Fruit fly (Drosophila melanogaster) whole organism, embryonic: ENCODE data around the gene tutl.
A peak's percentile ranks its signal among the peaks of the same experiment; 100 is the strongest.

ENCODE experiments used
- Atf-2 ChIP-seq: fragments of 200-800 bp; sonication (Bioruptor generic); optimal IDR thresholded peaks from 2 replicates; lab custom pipeline; 2016; ENCODE audit warnings: missing biosample characterization, missing genetic modification characterization
- CG10209 ChIP-seq: fragments of 200-800 bp; sonication (Bioruptor generic); optimal IDR thresholded peaks from 3 replicates; lab custom pipeline; 2017; ENCODE audit warnings: missing biosample characterization, mild to moderate bottlenecking, missing genetic modification characterization, missing genetic modification reagents
- CG10321 ChIP-seq: fragments of 200-800 bp; sonication (Bioruptor generic); IDR thresholded peaks from 2 replicates; pipeline ENCODE4 v1.3.6; 2022; ENCODE audit warnings: missing biosample characterization, missing genetic modification characterization
- CG10431 ChIP-seq: fragments of 200-800 bp; sonication (Bioruptor generic); optimal IDR thresholded peaks from 3 replicates; lab custom pipeline; 2018; ENCODE audit warnings: missing biosample characterization, mild to moderate bottlenecking, missing genetic modification characterization
- CG14965 ChIP-seq: fragments of 200-800 bp; sonication (Bioruptor generic); optimal IDR thresholded peaks from 2 replicates; lab custom pipeline; 2016; ENCODE audit warnings: missing biosample characterization, missing genetic modification characterization, borderline replicate concordance
- CG16779 ChIP-seq: fragments of 200-800 bp; sonication (Bioruptor generic); IDR thresholded peaks from 2 replicates; pipeline ENCODE4 v1.3.6; 2022; ENCODE audit warnings: missing biosample characterization, missing genetic modification characterization
- CG17361 ChIP-seq: fragments of 200-800 bp; sonication (Bioruptor generic); IDR thresholded peaks from 3 replicates; pipeline ENCODE4 v1.3.6; 2022; ENCODE audit warnings: missing biosample characterization, missing genetic modification characterization
- CG2875 ChIP-seq: fragments of 200-800 bp; sonication (Bioruptor generic); optimal IDR thresholded peaks from 2 replicates; lab custom pipeline; 2017; ENCODE audit warnings: missing biosample characterization, mild to moderate bottlenecking, missing genetic modification characterization, missing genetic modification reagents
- CG3065 ChIP-seq: fragments of 200-800 bp; sonication (Bioruptor generic); optimal IDR thresholded peaks from 2 replicates; lab custom pipeline; 2016; ENCODE audit warnings: missing biosample characterization, missing genetic modification characterization
- CG33213 ChIP-seq: fragments of 200-800 bp; sonication (Bioruptor generic); optimal IDR thresholded peaks from 3 replicates; lab custom pipeline; 2016; ENCODE audit warnings: missing biosample characterization, missing genetic modification characterization
- CG3726 ChIP-seq: fragments of 200-800 bp; sonication (Bioruptor generic); IDR thresholded peaks from 3 replicates; pipeline ENCODE4, ENCODE4 v1.3.6; 2022; ENCODE audit warnings: missing biosample characterization, missing genetic modification characterization
- CG3838 ChIP-seq: fragments of 200-800 bp; sonication (Bioruptor generic); optimal IDR thresholded peaks from 3 replicates; lab custom pipeline; 2016; ENCODE audit warnings: missing biosample characterization, missing genetic modification characterization
- CG7357 ChIP-seq: fragments of 200-800 bp; sonication (Bioruptor generic); IDR thresholded peaks from 3 replicates; pipeline ENCODE4 v1.3.6; 2022; ENCODE audit warnings: missing biosample characterization, missing genetic modification characterization
- CG7372 ChIP-seq: fragments of 200-800 bp; sonication (Bioruptor generic); IDR thresholded peaks from 2 replicates; pipeline ENCODE4 v1.3.6; 2022; ENCODE audit warnings: missing biosample characterization, missing genetic modification characterization
- CG8281 ChIP-seq: fragments of 200-800 bp; sonication (Bioruptor generic); optimal IDR thresholded peaks from 2 replicates; lab custom pipeline; 2018; ENCODE audit warnings: missing biosample characterization, mild to moderate bottlenecking, missing genetic modification characterization, moderate library complexity
- CG8359 ChIP-seq: fragments of 200-800 bp; sonication (Bioruptor generic); optimal IDR thresholded peaks from 2 replicates; lab custom pipeline; 2017; ENCODE audit warnings: missing biosample characterization, mild to moderate bottlenecking, missing genetic modification characterization, borderline replicate concordance
- CG8765 ChIP-seq: fragments of 200-800 bp; sonication (Bioruptor generic); IDR thresholded peaks from 2 replicates; pipeline ENCODE4 v1.3.6; 2022; ENCODE audit warnings: missing biosample characterization, missing genetic modification characterization
- Chrac-16 ChIP-seq: fragments of 200-800 bp; sonication (Bioruptor generic); optimal IDR thresholded peaks from 3 replicates; lab custom pipeline; 2016; ENCODE audit warnings: missing biosample characterization, missing genetic modification characterization
- Dad ChIP-seq: fragments of 200-800 bp; sonication (Bioruptor generic); optimal IDR thresholded peaks from 3 replicates; lab custom pipeline; 2016; ENCODE audit warnings: missing biosample characterization, missing genetic modification characterization
- Dip2 ChIP-seq: fragments of 200-800 bp; sonication (Bioruptor generic); IDR thresholded peaks from 2 replicates; pipeline ENCODE4 v1.3.6; 2022; ENCODE audit warnings: missing biosample characterization, missing genetic modification characterization
- Drgx ChIP-seq: fragments of 200-800 bp; sonication (Bioruptor generic); IDR thresholded peaks from 2 replicates; pipeline ENCODE4 v1.3.6; 2022; ENCODE audit warnings: missing biosample characterization, missing genetic modification characterization
- E2f2 ChIP-seq: fragments of 200-800 bp; sonication (Bioruptor generic); IDR thresholded peaks from 2 replicates; pipeline ENCODE4 v1.3.6; 2022; ENCODE audit warnings: missing biosample characterization, missing genetic modification characterization
- Fer3 ChIP-seq: fragments of 200-800 bp; sonication (Bioruptor generic); optimal IDR thresholded peaks from 2 replicates; lab custom pipeline; 2018; ENCODE audit warnings: missing biosample characterization, mild to moderate bottlenecking, missing genetic modification characterization, moderate library complexity
- HLH3B ChIP-seq: fragments of 200-800 bp; sonication (Bioruptor generic); IDR thresholded peaks from 2 replicates; pipeline ENCODE4 v1.3.6; 2022; ENCODE audit warnings: missing biosample characterization, missing genetic modification characterization
- HLHmδ ChIP-seq: fragments of 200-800 bp; sonication (Bioruptor generic); optimal IDR thresholded peaks from 2 replicates; lab custom pipeline; 2018; ENCODE audit warnings: missing biosample characterization, mild to moderate bottlenecking, missing genetic modification characterization, moderate library complexity
- Hsf ChIP-seq: fragments of 200-800 bp; sonication (Bioruptor generic); optimal IDR thresholded peaks from 3 replicates; lab custom pipeline; 2016; ENCODE audit warnings: missing biosample characterization, missing genetic modification characterization
- Mad ChIP-seq: fragments of 200-800 bp; sonication (Bioruptor generic); optimal IDR thresholded peaks from 2 replicates; lab custom pipeline; 2016; ENCODE audit warnings: missing biosample characterization, missing genetic modification characterization
- Nf-YB ChIP-seq: fragments of 200-800 bp; sonication (Bioruptor generic); optimal IDR thresholded peaks from 3 replicates; lab custom pipeline; 2019; ENCODE audit warnings: missing biosample characterization, mild to moderate bottlenecking, missing genetic modification characterization, moderate library complexity
- Ptx1 ChIP-seq: fragments of 200-800 bp; sonication (Bioruptor generic); IDR thresholded peaks from 2 replicates; pipeline ENCODE4 v1.3.6; 2022; ENCODE audit warnings: missing biosample characterization, missing genetic modification characterization
- Rx ChIP-seq: fragments of 200-800 bp; sonication (Bioruptor generic); IDR thresholded peaks from 2 replicates; pipeline ENCODE4 v1.3.6; 2022; ENCODE audit warnings: missing biosample characterization, missing genetic modification characterization
- Sox100B ChIP-seq: fragments of 200-800 bp; sonication (Bioruptor generic); optimal IDR thresholded peaks from 3 replicates; lab custom pipeline; 2018; ENCODE audit warnings: missing biosample characterization, mild to moderate bottlenecking, missing genetic modification characterization
- Ssrp ChIP-seq: fragments of 200-800 bp; sonication (Bioruptor generic); optimal IDR thresholded peaks from 2 replicates; lab custom pipeline; 2018; ENCODE audit warnings: missing biosample characterization, mild to moderate bottlenecking, missing genetic modification characterization, moderate library complexity
- cato ChIP-seq: fragments of 200-800 bp; sonication (Bioruptor generic); optimal IDR thresholded peaks from 2 replicates; lab custom pipeline; 2016; ENCODE audit warnings: missing biosample characterization, missing genetic modification characterization, borderline replicate concordance
- crc ChIP-seq: fragments of 200-800 bp; sonication (Bioruptor generic); optimal IDR thresholded peaks from 2 replicates; lab custom pipeline; 2016; ENCODE audit warnings: missing biosample characterization, missing genetic modification characterization
- esg ChIP-seq: fragments of 200-800 bp; sonication (Bioruptor generic); conservative IDR thresholded peaks from 2 replicates; pipeline ENCODE4 v1.3.6; 2022; ENCODE audit warnings: missing biosample characterization, missing genetic modification characterization
- eve ChIP-seq, 2 experiments: fragments of >200 bp; optimal IDR thresholded peaks; 2 replicates each; lab custom pipeline; 2017; ENCODE audit warnings: missing biosample characterization in 2 of 2, missing genetic modification characterization in 2 of 2
- grn ChIP-seq: fragments of 200-800 bp; sonication (Bioruptor generic); optimal IDR thresholded peaks from 3 replicates; lab custom pipeline; 2017; ENCODE audit warnings: missing biosample characterization, missing genetic modification characterization
- ham ChIP-seq: fragments of 200-800 bp; sonication (Bioruptor generic); IDR thresholded peaks from 2 replicates; pipeline ENCODE4 v1.3.6; 2022; ENCODE audit warnings: missing biosample characterization, missing genetic modification characterization
- ind ChIP-seq: fragments of 200-800 bp; sonication (Bioruptor generic); optimal IDR thresholded peaks from 3 replicates; lab custom pipeline; 2016; ENCODE audit warnings: missing biosample characterization, missing genetic modification characterization
- klu ChIP-seq: fragments of 200-800 bp; sonication (Bioruptor generic); IDR thresholded peaks from 2 replicates; pipeline ENCODE4 v1.3.6; 2022; ENCODE audit warnings: missing biosample characterization, missing genetic modification characterization
- maf-S ChIP-seq: fragments of 200-800 bp; sonication (Bioruptor generic); optimal IDR thresholded peaks from 2 replicates; lab custom pipeline; 2016; ENCODE audit warnings: missing biosample characterization, missing genetic modification characterization
- mam ChIP-seq: fragments of 200-800 bp; sonication (Bioruptor generic); optimal IDR thresholded peaks from 3 replicates; lab custom pipeline; 2016; ENCODE audit warnings: missing biosample characterization, missing genetic modification characterization
- nom ChIP-seq: fragments of 200-800 bp; sonication (Bioruptor generic); optimal IDR thresholded peaks from 2 replicates; lab custom pipeline; 2017; ENCODE audit warnings: missing biosample characterization, missing genetic modification characterization, mild to moderate bottlenecking, moderate library complexity, missing genetic modification reagents
- phol ChIP-seq: fragments of 200-800 bp; sonication (Bioruptor generic); optimal IDR thresholded peaks from 3 replicates; lab custom pipeline; 2018; ENCODE audit warnings: missing biosample characterization, mild to moderate bottlenecking, missing genetic modification characterization, moderate library complexity
- sd ChIP-seq: fragments of 200-800 bp; sonication (Bioruptor generic); optimal IDR thresholded peaks from 3 replicates; lab custom pipeline; 2018; ENCODE audit warnings: missing biosample characterization, mild to moderate bottlenecking, missing genetic modification characterization, moderate library complexity
- sima ChIP-seq: fragments of 200-800 bp; sonication (Bioruptor generic); optimal IDR thresholded peaks from 2 replicates; lab custom pipeline; 2016; ENCODE audit warnings: missing biosample characterization, missing genetic modification characterization
- tin ChIP-seq: fragments of 200-800 bp; sonication (Bioruptor generic); optimal IDR thresholded peaks from 3 replicates; lab custom pipeline; 2016; ENCODE audit warnings: missing biosample characterization, missing genetic modification characterization
- trh ChIP-seq: fragments of 200-800 bp; sonication (Bioruptor generic); optimal IDR thresholded peaks from 2 replicates; lab custom pipeline; 2016; ENCODE audit warnings: missing biosample characterization, missing genetic modification characterization
- usp ChIP-seq: fragments of >200 bp; optimal IDR thresholded peaks from 2 replicates; lab custom pipeline; 2017; ENCODE audit warnings: missing biosample characterization, missing genetic modification characterization
- wor ChIP-seq: fragments of 200-800 bp; sonication (Bioruptor generic); IDR thresholded peaks from 2 replicates; pipeline ENCODE4 v1.3.6; 2022; ENCODE audit warnings: missing biosample characterization, missing genetic modification characterization

The tutl gene

DNA sequence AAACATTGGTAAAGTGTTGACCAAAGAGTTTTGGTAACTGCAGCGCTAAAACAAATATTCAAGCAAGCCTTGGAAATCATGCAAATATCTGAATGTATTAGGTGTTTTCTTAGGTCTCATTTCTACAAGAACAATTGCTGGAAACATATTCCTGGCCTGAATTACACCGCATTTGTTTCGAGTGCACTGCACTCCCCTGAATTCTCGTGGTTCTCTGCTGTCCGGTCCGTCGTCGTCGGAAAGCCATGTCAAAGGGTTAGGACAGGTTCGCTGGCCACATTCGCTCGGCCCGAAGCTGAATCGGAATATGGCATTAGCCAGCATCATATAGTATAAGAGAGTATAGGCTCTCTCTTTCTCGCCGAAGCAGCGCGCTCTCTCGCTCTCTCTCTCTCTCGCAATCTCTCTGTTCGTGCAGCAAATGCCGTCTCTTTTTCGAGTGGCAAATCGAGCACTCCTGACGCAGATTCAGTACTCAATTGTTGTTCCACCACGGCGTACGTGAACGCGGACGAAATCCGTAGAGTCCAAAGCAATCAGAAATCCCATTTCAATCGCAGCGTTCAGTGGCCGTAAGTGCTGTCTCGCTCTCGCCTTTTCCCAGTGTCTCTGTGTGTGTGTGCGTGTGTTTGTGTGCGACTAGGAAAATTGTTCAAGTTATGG lies at the start of gene tutl (continued):
- TF ChIP-seq Dad (GFP tag; lab: Kevin White, UChicago) (peak; percentile 74), CG10321 (GFP tag; lab: Robert Waterston, UW) (peak; percentile 11), eve (GFP tag; optimal IDR thresholded peaks at IDR 0.05; lab: Kevin White, UChicago) (no peak), ind (GFP tag; lab: Kevin White, UChicago) (peak; percentile 87), phol (tag; lab: Kevin White, UChicago) (peak; percentile 84), HLHmδ (peak; percentile 45), CG3065 (peak; percentile 82), CG7357 (GFP tag; lab: Robert Waterston, UW) (peak; percentile 80), Fer3 (tag; lab: Kevin White, UChicago) (peak; percentile 61), sd (tag; lab: Kevin White, UChicago) (no peak), Drgx (GFP tag; lab: Robert Waterston, UW) (peak; percentile 57; the same call in 1 of the 2 replicates), wor (GFP tag; lab: Robert Waterston, UW) (peak; percentile 69), Rx (GFP tag; lab: Robert Waterston, UW) (peak; percentile 80), Mad (peak; percentile 51), ham (GFP tag; lab: Robert Waterston, UW) (peak; percentile 50; the same call in 1 of the 2 replicates), CG16779 (GFP tag; lab: Robert Waterston, UW) (peak; percentile 69), CG14965 (GFP tag; lab: Kevin White, UChicago) (peak; percentile 67), grn (no peak), esg (GFP tag; lab: Robert Waterston, UW) (peak; percentile 88), trh (GFP tag; lab: Kevin White, UChicago) (peak; percentile 49), E2f2 (GFP tag; lab: Robert Waterston, UW) (peak; percentile 52), Sox100B (GFP tag; lab: Kevin White, UChicago) (peak; percentile 71), Ssrp (tag; lab: Kevin White, UChicago) (peak; percentile 82), CG10431 (no peak), klu (GFP tag; lab: Robert Waterston, UW) (peak; percentile 58; the same call in 1 of the 2 replicates), CG8281 (tag; lab: Kevin White, UChicago) (peak; percentile 57), CG3838 (GFP tag; lab: Kevin White, UChicago) (no peak), CG8765 (GFP tag; lab: Robert Waterston, UW) (peak; percentile 54), Ptx1 (GFP tag; lab: Robert Waterston, UW) (peak; percentile 86), nom (peak; percentile 65), sima (GFP tag; lab: Kevin White, UChicago) (peak; percentile 20), cato (peak; percentile 51), crc (peak; percentile 78), Nf-YB (peak; percentile 54), CG17361 (GFP tag; lab: Robert Waterston, UW) (peak; percentile 86), CG8359 (GFP tag; lab: Kevin White, UChicago) (peak; percentile 49), mam (peak; percentile 77), CG10209 (GFP tag; lab: Kevin White, UChicago) (peak; percentile 81), usp (GFP tag; lab: Kevin White, UChicago) (no peak), CG2875 (GFP tag; lab: Kevin White, UChicago) (peak; percentile 61), Hsf (peak; percentile 82), HLH3B (GFP tag; lab: Robert Waterston, UW) (peak; percentile 77; the same call in 1 of the 2 replicates), Chrac-16 (GFP tag; lab: Kevin White, UChicago) (peak; percentile 80), CG7372 (peak; percentile 51), tin (peak; percentile 80), maf-S (GFP tag; lab: Kevin White, UChicago) (peak; percentile 86), CG3726 (GFP tag; lab: Robert Waterston, UW) (peak; percentile 64; the same call in 2 of the 3 replicates), Atf-2 (peak; percentile 86), CG33213 (GFP tag; lab: Kevin White, UChicago) (peak; percentile 69), Dip2 (GFP tag; lab: Robert Waterston, UW) (no peak)
